Worm (Caenorhabditis elegans): ENCODE results near the gene F34H10.4.

DNA sequence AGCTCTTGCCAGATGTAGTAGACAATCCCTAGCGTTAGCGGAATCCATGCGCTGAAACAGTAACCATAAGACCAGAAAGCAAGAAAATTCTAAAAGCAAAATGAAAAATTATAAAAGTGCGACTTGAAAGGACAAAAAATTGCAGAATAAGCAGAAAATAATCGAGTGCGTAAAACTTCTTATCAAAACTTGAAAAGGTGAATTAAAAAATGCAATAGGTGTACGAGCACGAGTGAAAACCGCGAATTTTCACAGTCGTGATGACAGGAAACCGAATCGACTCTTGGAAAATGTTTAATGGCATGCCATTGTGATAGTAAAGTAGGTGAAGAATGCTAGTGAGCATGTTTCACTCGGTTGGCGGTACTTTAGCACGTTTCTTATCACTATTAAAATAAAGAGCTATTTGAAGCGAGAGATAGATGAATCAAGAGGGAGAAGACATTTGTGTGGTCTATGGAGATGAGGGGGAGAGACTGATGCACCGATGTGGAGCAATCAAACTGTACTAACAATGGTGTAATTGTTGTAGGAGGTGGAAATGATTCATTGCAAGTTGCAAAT is 31.9 kb downstream of the F34H10.4 start, which contains the start of gene ifp-1:
- TF ChIP-seq ceh-36 (tag; optimal IDR thresholded peaks at IDR 0.05) (no peak), flt-1 (GFP tag; IDR thresholded peaks at IDR 0.05) (no peak), ceh-13 (GFP tag; optimal IDR thresholded peaks at IDR 0.05) (no peak), tbx-37 (GFP tag; conservative IDR thresholded peaks at IDR 0.05) (no peak), pes-1 (GFP tag; IDR thresholded peaks at IDR 0.05) (no peak), tra-4 (tag; optimal IDR thresholded peaks at IDR 0.05) (no peak), scrt-1 (GFP tag; IDR thresholded peaks at IDR 0.05) (no peak), F13C5.2 (tag; optimal IDR thresholded peaks at IDR 0.05) (no peak), ama-1 (optimal IDR thresholded peaks at IDR 0.05) (no peak), aly-1 (tag; optimal IDR thresholded peaks at IDR 0.05) (no peak)

Measured in whole organism, early embryonic.